Worm (Caenorhabditis elegans): ENCODE measurements around the gene C13B4.1.

The C13B4.1 gene

DNA sequence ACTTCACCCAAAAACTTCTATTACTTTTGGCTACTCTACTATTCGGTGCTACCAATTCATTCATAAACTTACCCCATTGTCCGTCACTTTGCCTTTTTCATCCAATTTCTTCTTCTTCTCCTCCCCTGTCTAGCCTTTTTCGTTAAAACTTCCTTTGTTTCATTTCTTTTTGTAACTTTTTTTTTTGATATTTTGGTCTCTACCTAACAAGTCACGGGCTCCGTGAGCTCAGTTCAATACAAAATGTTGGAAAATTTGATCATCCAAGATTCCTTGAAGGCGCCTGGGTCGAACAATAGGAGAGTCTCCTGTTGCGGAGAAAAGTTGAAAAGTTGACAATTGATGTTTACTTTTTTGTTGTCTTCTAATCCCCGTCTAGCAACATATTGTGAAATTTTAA is 27.5 kb downstream of the C13B4.1 start:
- TF ChIP-seq nhr-28 (tag; optimal IDR thresholded peaks at IDR 0.05) (no peak), mab-5 (tag; optimal IDR thresholded peaks at IDR 0.05) (no peak), nhr-76 (tag; optimal IDR thresholded peaks at IDR 0.05) (no peak), bed-3 (GFP tag; optimal IDR thresholded peaks at IDR 0.05) (no peak), ztf-11 (tag; optimal IDR thresholded peaks at IDR 0.05) (no peak), hlh-1 (tag; optimal IDR thresholded peaks at IDR 0.05) (no peak), sem-2 (GFP tag; optimal IDR thresholded peaks at IDR 0.05) (no peak), drap-1 (GFP tag; optimal IDR thresholded peaks at IDR 0.05) (no peak), elt-1 (tag; optimal IDR thresholded peaks at IDR 0.05; ENCODE audit: borderline replicate concordance, insufficient read depth) (no peak), mls-2 (tag; optimal IDR thresholded peaks at IDR 0.05) (no peak), lsy-2 (tag; optimal IDR thresholded peaks at IDR 0.05) (no peak), elt-3 (tag; optimal IDR thresholded peaks at IDR 0.05) (no peak), ham-2 (GFP tag; optimal IDR thresholded peaks at IDR 0.05) (no peak), ceh-43 (GFP tag; optimal IDR thresholded peaks at IDR 0.05) (no peak), mep-1 (tag; optimal IDR thresholded peaks at IDR 0.05) (no peak), cnd-1 (tag; optimal IDR thresholded peaks at IDR 0.05) (no peak), tbx-8 (GFP tag; optimal IDR thresholded peaks at IDR 0.05) (no peak)

DNA sequence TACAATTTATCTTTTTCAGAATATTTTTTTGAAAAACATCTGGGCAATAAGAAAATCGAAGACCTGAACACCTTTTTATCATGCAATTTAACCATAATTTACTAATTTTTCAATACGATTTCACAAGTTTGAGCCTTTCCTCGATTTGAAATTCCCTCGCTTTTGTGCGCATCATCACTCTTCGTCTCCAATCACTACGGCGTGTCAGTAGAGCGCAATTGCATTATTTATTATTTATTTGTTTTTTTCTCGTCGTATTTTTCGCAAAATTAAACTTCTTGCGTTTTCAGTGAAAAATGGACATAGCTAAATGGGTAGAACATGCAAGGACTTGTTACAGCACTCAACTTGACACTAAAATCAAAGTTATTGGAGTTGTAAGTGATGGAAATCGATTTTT is 38.3 kb downstream of the C13B4.1 start, which contains the start of gene smg-8:
smg-8 (plus strand) TSS at position 266 of the 400 bp plus-strand sequence.
- TF ChIP-seq mls-2 (tag; optimal IDR thresholded peaks at IDR 0.05) = no peak
- TF ChIP-seq ham-2 (GFP tag; optimal IDR thresholded peaks at IDR 0.05) = no peak
- peak; percentile 85 for TF ChIP-seq nhr-237 (tag; optimal IDR thresholded peaks at IDR 0.05)
- no peak for TF ChIP-seq snpc-4 (tag; optimal IDR thresholded peaks at IDR 0.05)
- peak; percentile 57 for TF ChIP-seq ceh-39 (tag; optimal IDR thresholded peaks at IDR 0.05)
- TF ChIP-seq ceh-43 (GFP tag; optimal IDR thresholded peaks at IDR 0.05) = no peak
- TF ChIP-seq unc-39 (tag; optimal IDR thresholded peaks at IDR 0.05) = no peak
- peak; percentile 26 for TF ChIP-seq lin-13 (tag; optimal IDR thresholded peaks at IDR 0.05)
- TF ChIP-seq mep-1 (tag; optimal IDR thresholded peaks at IDR 0.05) = peak; percentile 82
- peak; percentile 11 for TF ChIP-seq sptf-1 (tag; optimal IDR thresholded peaks at IDR 0.05)
- no peak for TF ChIP-seq lin-32 (GFP tag; optimal IDR thresholded peaks at IDR 0.05)
- TF ChIP-seq cnd-1 (tag; optimal IDR thresholded peaks at IDR 0.05) = peak; percentile 13
- TF ChIP-seq ces-1 (GFP tag; optimal IDR thresholded peaks at IDR 0.05) = peak; percentile 91
- TF ChIP-seq pha-4 (tag; optimal IDR thresholded peaks at IDR 0.05) = peak; percentile 75
- no peak for TF ChIP-seq zip-8 (tag; optimal IDR thresholded peaks at IDR 0.05)
- no peak for TF ChIP-seq blmp-1 (tag; optimal IDR thresholded peaks at IDR 0.05)
- TF ChIP-seq nhr-12 (tag; optimal IDR thresholded peaks at IDR 0.05) = no peak
- peak; percentile 81 for TF ChIP-seq lsy-2 (tag; optimal IDR thresholded peaks at IDR 0.05)
- no peak for TF ChIP-seq ztf-11 (tag; optimal IDR thresholded peaks at IDR 0.05)

DNA sequence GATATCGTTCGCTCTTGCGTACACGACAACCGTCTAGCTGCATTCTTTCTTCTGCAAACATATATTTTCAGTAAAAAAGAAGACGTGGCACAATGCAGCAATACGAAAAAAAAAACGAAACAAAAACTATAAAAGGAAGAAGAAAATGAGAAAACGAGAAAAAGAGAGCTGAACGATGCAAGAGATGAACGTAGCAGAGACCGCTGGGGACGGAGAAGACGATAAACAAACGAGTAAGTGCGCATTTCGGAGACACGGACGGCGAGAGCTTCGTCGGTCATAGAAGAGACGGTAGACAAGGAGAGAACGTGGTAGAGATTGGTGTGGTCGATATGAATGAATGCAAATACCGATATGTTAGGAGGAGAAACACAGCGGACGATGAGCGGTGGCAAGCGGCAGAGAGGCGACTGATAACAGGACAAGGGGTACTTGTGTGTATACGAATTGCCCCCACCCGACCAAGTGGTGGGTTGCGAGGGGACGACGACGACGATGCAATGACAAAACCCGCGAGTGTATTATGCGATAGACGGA is 41.4 kb downstream of the C13B4.1 start, which contains the start of gene K04B12.2:
K04B12.2 (minus strand) TSS at position 51 of the 537 bp plus-strand sequence.
- TF ChIP-seq ham-2 (GFP tag; optimal IDR thresholded peaks at IDR 0.05) = peak; percentile 72
- peak; percentile 17 for TF ChIP-seq unc-62 (GFP tag; optimal IDR thresholded peaks at IDR 0.05)
- TF ChIP-seq hlh-1 (tag; optimal IDR thresholded peaks at IDR 0.05) = peak; percentile 32
- no peak for TF ChIP-seq flh-1 (GFP tag; optimal IDR thresholded peaks at IDR 0.05)
- TF ChIP-seq blmp-1 (tag; optimal IDR thresholded peaks at IDR 0.05) = no peak
- no peak for TF ChIP-seq nhr-28 (tag; optimal IDR thresholded peaks at IDR 0.05)
- TF ChIP-seq nhr-2 (tag; optimal IDR thresholded peaks at IDR 0.05) = peak; percentile 85
- peak; percentile 33 for TF ChIP-seq nhr-237 (tag; optimal IDR thresholded peaks at IDR 0.05)
- TF ChIP-seq mls-2 (tag; optimal IDR thresholded peaks at IDR 0.05) = no peak
- TF ChIP-seq mep-1 (tag; optimal IDR thresholded peaks at IDR 0.05) = peak; percentile 51
- no peak for TF ChIP-seq zip-8 (tag; optimal IDR thresholded peaks at IDR 0.05)
- TF ChIP-seq cnd-1 (tag; optimal IDR thresholded peaks at IDR 0.05) = no peak
- peak; percentile 68 for TF ChIP-seq unc-120 (tag; optimal IDR thresholded peaks at IDR 0.05; ENCODE audit: poor library complexity, severe bottlenecking)
- TF ChIP-seq lin-13 (tag; optimal IDR thresholded peaks at IDR 0.05) = peak; percentile 52
- TF ChIP-seq elt-3 (tag; optimal IDR thresholded peaks at IDR 0.05) = peak; percentile 55
- peak; percentile 18 for TF ChIP-seq ces-1 (GFP tag; optimal IDR thresholded peaks at IDR 0.05)
- no peak for TF ChIP-seq nhr-12 (tag; optimal IDR thresholded peaks at IDR 0.05)
- peak; percentile 82 for TF ChIP-seq pha-4 (tag; optimal IDR thresholded peaks at IDR 0.05)
- no peak for TF ChIP-seq snpc-4 (tag; optimal IDR thresholded peaks at IDR 0.05)
- TF ChIP-seq sptf-1 (tag; optimal IDR thresholded peaks at IDR 0.05) = peak; percentile 48
- no peak for TF ChIP-seq nhr-76 (tag; optimal IDR thresholded peaks at IDR 0.05)
- TF ChIP-seq lsy-2 (tag; optimal IDR thresholded peaks at IDR 0.05) = peak; percentile 46
- TF ChIP-seq ceh-39 (tag; optimal IDR thresholded peaks at IDR 0.05) = peak; percentile 50

DNA sequence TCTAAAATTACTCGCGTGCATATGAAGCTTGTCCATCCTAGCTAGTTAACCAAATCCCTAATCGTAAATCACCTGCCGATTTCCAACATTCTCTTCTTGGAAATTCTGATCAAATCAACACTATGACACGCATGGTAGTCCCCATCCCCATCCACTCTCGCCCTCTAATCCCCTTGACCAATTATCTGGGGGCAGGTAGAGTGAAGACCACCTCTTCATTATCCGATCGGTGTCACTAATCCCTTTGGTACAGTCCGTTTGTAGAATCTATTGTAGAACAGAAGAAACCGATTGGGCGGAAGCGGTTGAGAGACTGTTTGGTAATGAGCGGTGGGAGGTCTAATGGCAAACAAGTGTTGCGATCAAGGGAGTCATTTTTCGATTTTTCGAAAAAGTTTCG is 42.3 kb downstream of the C13B4.1 start:
- TF ChIP-seq unc-120 (tag; optimal IDR thresholded peaks at IDR 0.05; ENCODE audit: poor library complexity, severe bottlenecking) (no peak), unc-39 (tag; optimal IDR thresholded peaks at IDR 0.05) (no peak), ham-2 (GFP tag; optimal IDR thresholded peaks at IDR 0.05) (no peak), ceh-43 (GFP tag; optimal IDR thresholded peaks at IDR 0.05) (peak; percentile 43), sem-2 (GFP tag; optimal IDR thresholded peaks at IDR 0.05) (no peak), pha-4 (tag; optimal IDR thresholded peaks at IDR 0.05) (no peak), tbx-8 (GFP tag; optimal IDR thresholded peaks at IDR 0.05) (no peak), ceh-39 (tag; optimal IDR thresholded peaks at IDR 0.05) (no peak), mab-5 (tag; optimal IDR thresholded peaks at IDR 0.05) (no peak), nhr-12 (tag; optimal IDR thresholded peaks at IDR 0.05) (no peak), ces-1 (GFP tag; optimal IDR thresholded peaks at IDR 0.05) (no peak), M03D4.4 (tag; optimal IDR thresholded peaks at IDR 0.05) (no peak), bed-3 (GFP tag; optimal IDR thresholded peaks at IDR 0.05) (no peak), cnd-1 (tag; optimal IDR thresholded peaks at IDR 0.05) (no peak), lin-32 (GFP tag; optimal IDR thresholded peaks at IDR 0.05) (no peak), mls-2 (tag; optimal IDR thresholded peaks at IDR 0.05) (peak; percentile 8), nhr-237 (tag; optimal IDR thresholded peaks at IDR 0.05) (no peak), nhr-2 (tag; optimal IDR thresholded peaks at IDR 0.05) (peak; percentile 87), hlh-1 (tag; optimal IDR thresholded peaks at IDR 0.05) (no peak)

Measured in whole organism, mixed stage, embryonic.